Fruit fly (Drosophila melanogaster) whole organism, embryonic: ENCODE measurements around the gene CG3902.

Experiments
- Ada2b ChIP-seq: fragments of 200-800 bp; sonication (Bioruptor generic); IDR thresholded peaks from 2 replicates; pipeline ENCODE4 v1.3.6; 2022; ENCODE audit warnings: missing biosample characterization, missing genetic modification characterization
- Awh ChIP-seq: fragments of 200-800 bp; sonication (Bioruptor generic); IDR thresholded peaks from 2 replicates; pipeline ENCODE4, ENCODE4 v1.3.6; 2022; ENCODE audit warnings: missing biosample characterization, missing genetic modification characterization
- Bgb ChIP-seq: fragments of 200-800 bp; sonication (Bioruptor generic); IDR thresholded peaks from 2 replicates; pipeline ENCODE4 v1.3.6; 2022; ENCODE audit warnings: missing biosample characterization, missing genetic modification characterization; ENCODE audit not compliant: partially characterized antibody
- CG10267 ChIP-seq: fragments of 200-800 bp; sonication (Bioruptor generic); optimal IDR thresholded peaks from 2 replicates; lab custom pipeline; 2018; ENCODE audit warnings: missing biosample characterization, mild to moderate bottlenecking, missing genetic modification characterization, moderate library complexity
- CG10979 ChIP-seq: fragments of 200-800 bp; sonication (Bioruptor generic); optimal IDR thresholded peaks from 2 replicates; lab custom pipeline; 2018; ENCODE audit warnings: missing biosample characterization, mild to moderate bottlenecking, missing genetic modification characterization, moderate library complexity
- CG12155 ChIP-seq: fragments of 200-800 bp; sonication (Bioruptor generic); optimal IDR thresholded peaks from 3 replicates; lab custom pipeline; 2016; ENCODE audit warnings: missing biosample characterization, missing genetic modification characterization
- CG13296 ChIP-seq: fragments of 200-800 bp; sonication (Bioruptor generic); optimal IDR thresholded peaks from 3 replicates; lab custom pipeline; 2018; ENCODE audit warnings: missing biosample characterization, mild to moderate bottlenecking, missing genetic modification characterization
- CG1832 ChIP-seq: fragments of 200-800 bp; sonication (Bioruptor generic); optimal IDR thresholded peaks from 2 replicates; lab custom pipeline; 2017; ENCODE audit warnings: missing biosample characterization, mild to moderate bottlenecking, missing genetic modification characterization, inconsistent platforms
- CG18764 ChIP-seq: fragments of 200-800 bp; sonication (Bioruptor generic); optimal IDR thresholded peaks from 3 replicates; lab custom pipeline; 2016; ENCODE audit warnings: missing biosample characterization, missing genetic modification characterization
- CG2202 ChIP-seq: fragments of 200-800 bp; sonication (Bioruptor generic); optimal IDR thresholded peaks from 2 replicates; lab custom pipeline; 2018; ENCODE audit warnings: missing biosample characterization, mild to moderate bottlenecking, missing genetic modification characterization
- CG3065 ChIP-seq: fragments of 200-800 bp; sonication (Bioruptor generic); optimal IDR thresholded peaks from 2 replicates; lab custom pipeline; 2016; ENCODE audit warnings: missing biosample characterization, missing genetic modification characterization
- CG31441 ChIP-seq: fragments of 200-800 bp; sonication (Bioruptor generic); IDR thresholded peaks from 2 replicates; pipeline ENCODE4 v1.3.6; 2022; ENCODE audit warnings: missing biosample characterization, missing genetic modification characterization
- CG34422 ChIP-seq: fragments of 200-800 bp; sonication (Bioruptor generic); IDR thresholded peaks from 3 replicates; pipeline ENCODE4 v1.3.6; 2022; ENCODE audit warnings: missing biosample characterization, missing genetic modification characterization
- CG42726 ChIP-seq: fragments of 200-800 bp; sonication (Bioruptor generic); IDR thresholded peaks from 2 replicates; pipeline ENCODE4 v1.3.6; 2022; ENCODE audit warnings: missing biosample characterization, missing genetic modification characterization; ENCODE audit not compliant: partially characterized antibody
- CG4282 ChIP-seq: fragments of 200-800 bp; sonication (Bioruptor generic); optimal IDR thresholded peaks from 2 replicates; lab custom pipeline; 2016; ENCODE audit warnings: missing biosample characterization, missing genetic modification characterization
- CG43689 ChIP-seq: fragments of 200-800 bp; sonication (Bioruptor generic); IDR thresholded peaks from 2 replicates; pipeline ENCODE4 v1.3.6; 2022; ENCODE audit warnings: missing biosample characterization, missing genetic modification characterization
- CG5245 ChIP-seq: fragments of 200-800 bp; sonication (Bioruptor generic); optimal IDR thresholded peaks from 3 replicates; lab custom pipeline; 2016; ENCODE audit warnings: missing biosample characterization, missing genetic modification characterization
- CG6254 ChIP-seq: fragments of 200-800 bp; sonication (Bioruptor generic); optimal IDR thresholded peaks from 3 replicates; lab custom pipeline; 2017; ENCODE audit warnings: mild to moderate bottlenecking, missing biosample characterization, missing genetic modification reagents, missing genetic modification characterization
- CG8290 ChIP-seq, 3 experiments: fragments of 200-800 bp; sonication (Bioruptor generic); optimal IDR thresholded peaks; 2 replicates each; lab custom pipeline; 2016 to 2019; ENCODE audit warnings: missing biosample characterization in 3 of 3, missing genetic modification characterization in 3 of 3, mild to moderate bottlenecking in 2 of 3, moderate library complexity in 1 of 3
- CG8478 ChIP-seq: fragments of >200 bp; optimal IDR thresholded peaks from 2 replicates; lab custom pipeline; 2018
- CG8924 ChIP-seq: fragments of 200-800 bp; optimal IDR thresholded peaks from 3 replicates; lab custom pipeline; 2019; ENCODE audit warnings: missing biosample characterization, mild to moderate bottlenecking, missing genetic modification characterization, moderate library complexity
- CG9215 ChIP-seq: fragments of 200-800 bp; sonication (Bioruptor generic); IDR thresholded peaks from 2 replicates; pipeline ENCODE4 v1.3.6; 2022; ENCODE audit warnings: missing biosample characterization, missing genetic modification characterization
- Chrac-16 ChIP-seq: fragments of 200-800 bp; sonication (Bioruptor generic); optimal IDR thresholded peaks from 3 replicates; lab custom pipeline; 2016; ENCODE audit warnings: missing biosample characterization, missing genetic modification characterization
- Dip2 ChIP-seq: fragments of 200-800 bp; sonication (Bioruptor generic); IDR thresholded peaks from 2 replicates; pipeline ENCODE4 v1.3.6; 2022; ENCODE audit warnings: missing biosample characterization, missing genetic modification characterization
- H2.0 ChIP-seq: fragments of 200-800 bp; sonication (Bioruptor generic); IDR thresholded peaks from 2 replicates; pipeline ENCODE4 v1.3.6; 2022; ENCODE audit warnings: missing biosample characterization, missing genetic modification characterization
- Hr39 ChIP-seq: fragments of >200 bp; optimal IDR thresholded peaks from 2 replicates; lab custom pipeline; 2017
- Meics ChIP-seq: fragments of 200-800 bp; sonication (Bioruptor generic); optimal IDR thresholded peaks from 2 replicates; lab custom pipeline; 2017; ENCODE audit warnings: missing biosample characterization, mild to moderate bottlenecking, missing genetic modification characterization
- PHDP ChIP-seq: fragments of 200-800 bp; sonication (Bioruptor generic); optimal IDR thresholded peaks from 3 replicates; lab custom pipeline; 2018; ENCODE audit warnings: missing biosample characterization, mild to moderate bottlenecking, missing genetic modification characterization, moderate library complexity
- Pdp1 ChIP-seq, 2 experiments: fragments of 200-800 bp; sonication (Bioruptor generic); optimal IDR thresholded peaks; 3 replicates each; lab custom pipeline; 2016; ENCODE audit warnings: missing biosample characterization in 2 of 2, missing genetic modification characterization in 2 of 2, mild to moderate bottlenecking in 1 of 2, moderate library complexity in 1 of 2
- Xrp1 ChIP-seq: fragments of 200-800 bp; sonication (Bioruptor generic); IDR thresholded peaks from 2 replicates; pipeline ENCODE4 v1.3.6; 2022; ENCODE audit warnings: missing biosample characterization, missing genetic modification characterization
- abd-A ChIP-seq: fragments of 200-800 bp; sonication (Bioruptor generic); optimal IDR thresholded peaks from 3 replicates; lab custom pipeline; 2019; ENCODE audit warnings: missing biosample characterization, mild to moderate bottlenecking, missing genetic modification characterization, moderate library complexity
- bab2 ChIP-seq: fragments of 200-800 bp; sonication (Bioruptor generic); optimal IDR thresholded peaks from 2 replicates; lab custom pipeline; 2016; ENCODE audit warnings: missing biosample characterization, missing genetic modification characterization
- br ChIP-seq: fragments of >200 bp; optimal IDR thresholded peaks from 2 replicates; lab custom pipeline; 2017
- dan ChIP-seq: fragments of 200-800 bp; sonication (Bioruptor generic); IDR thresholded peaks from 2 replicates; pipeline ENCODE4 v1.3.6; 2022; ENCODE audit warnings: missing biosample characterization, missing genetic modification characterization
- dm ChIP-seq: fragments of 200-800 bp; sonication (Bioruptor generic); optimal IDR thresholded peaks from 3 replicates; lab custom pipeline; 2016; ENCODE audit warnings: missing biosample characterization, missing genetic modification characterization
- ems ChIP-seq: fragments of 200-800 bp; sonication (Bioruptor generic); optimal IDR thresholded peaks from 3 replicates; lab custom pipeline; 2016; ENCODE audit warnings: missing biosample characterization, missing genetic modification characterization
- gem ChIP-seq: fragments of 200-800 bp; sonication (Bioruptor generic); optimal IDR thresholded peaks from 2 replicates; lab custom pipeline; 2019; ENCODE audit warnings: missing biosample characterization, mild to moderate bottlenecking, missing genetic modification characterization, moderate library complexity
- gsb-n ChIP-seq: fragments of 200-800 bp; sonication (Bioruptor generic); optimal IDR thresholded peaks from 3 replicates; lab custom pipeline; 2018; ENCODE audit warnings: missing biosample characterization, mild to moderate bottlenecking, missing genetic modification characterization
- jing ChIP-seq: fragments of 200-800 bp; sonication (Bioruptor generic); optimal IDR thresholded peaks from 2 replicates; lab custom pipeline; 2018; ENCODE audit warnings: missing biosample characterization, mild to moderate bottlenecking, missing genetic modification characterization
- ken ChIP-seq: fragments of 200-800 bp; sonication (Bioruptor generic); IDR thresholded peaks from 3 replicates; pipeline ENCODE4 v1.3.6; 2022; ENCODE audit warnings: missing biosample characterization, missing genetic modification characterization
- lbe ChIP-seq: fragments of 200-800 bp; sonication (Bioruptor generic); optimal IDR thresholded peaks from 2 replicates; lab custom pipeline; 2016; ENCODE audit warnings: missing biosample characterization, mild to moderate bottlenecking, missing genetic modification characterization
- mirr ChIP-seq: fragments of 200-800 bp; sonication (Bioruptor generic); optimal IDR thresholded peaks from 3 replicates; lab custom pipeline; 2018; ENCODE audit warnings: missing biosample characterization, mild to moderate bottlenecking, missing genetic modification characterization
- pros ChIP-seq: fragments of 200-800 bp; sonication (Bioruptor generic); optimal IDR thresholded peaks from 3 replicates; lab custom pipeline; 2019; ENCODE audit warnings: missing biosample characterization, mild to moderate bottlenecking, missing genetic modification characterization, moderate library complexity
- repo ChIP-seq: fragments of 200-800 bp; sonication (Bioruptor generic); optimal IDR thresholded peaks from 2 replicates; lab custom pipeline; 2016; ENCODE audit warnings: missing biosample characterization, missing genetic modification characterization
- sim ChIP-seq: fragments of 200-800 bp; sonication (Bioruptor generic); IDR thresholded peaks from 2 replicates; pipeline ENCODE4 v1.3.6; 2022; ENCODE audit warnings: missing biosample characterization, missing genetic modification characterization
- slbo ChIP-seq: fragments of 200-800 bp; sonication (Bioruptor generic); IDR thresholded peaks from 2 replicates; pipeline ENCODE4 v1.3.6; 2022; ENCODE audit warnings: missing biosample characterization, missing genetic modification characterization
- tap ChIP-seq: fragments of 200-800 bp; optimal IDR thresholded peaks from 3 replicates; lab custom pipeline; 2019; ENCODE audit warnings: missing biosample characterization, mild to moderate bottlenecking, missing genetic modification characterization, moderate library complexity
- unc-4 ChIP-seq: fragments of 200-800 bp; sonication (Bioruptor generic); IDR thresholded peaks from 2 replicates; pipeline ENCODE4 v1.3.6; 2022; ENCODE audit warnings: missing biosample characterization, missing genetic modification characterization; ENCODE audit not compliant: partially characterized antibody
- usp ChIP-seq: fragments of >200 bp; optimal IDR thresholded peaks from 2 replicates; lab custom pipeline; 2017; ENCODE audit warnings: missing biosample characterization, missing genetic modification characterization

The CG3902 gene

dm6 chr3L:18890283-18891175, 7.6 kb downstream of the CG3902 start, which contains the start of gene CG3961:
CG3961 (minus strand) TSS chr3L:18890483.
- TF ChIP-seq CG31441 (peak; percentile 99), CG10267 (tag; lab: Kevin White, UChicago) (peak; percentile 96), CG3065 (GFP tag; lab: Kevin White, UChicago) (peak; percentile 94), usp (no peak), tap (peak; percentile 97), CG9215 (peak; percentile 91), Chrac-16 (GFP tag; lab: Kevin White, UChicago) (peak; percentile 96), br (lab: Kevin White, UChicago) (no peak), Hr39 (lab: Kevin White, UChicago) (no peak), CG4282 (GFP tag; lab: Kevin White, UChicago) (peak; percentile 2), pros (GFP tag; lab: Kevin White, UChicago) (peak; percentile 56), gsb-n (tag; lab: Kevin White, UChicago) (peak; percentile 98), Xrp1 (GFP tag; lab: Robert Waterston, UW) (peak; percentile 97), CG8290 (GFP tag; optimal IDR thresholded peaks at IDR 0.05; lab: Kevin White, UChicago) (peak; percentile 97), CG8290 (tag; optimal IDR thresholded peaks at IDR 0.05; lab: Kevin White, UChicago) (peak; percentile 70 to 86), CG5245 (GFP tag; lab: Kevin White, UChicago) (peak; percentile 96), CG42726 (GFP tag; lab: Robert Waterston, UW) (no peak), repo (GFP tag; lab: Kevin White, UChicago) (peak; percentile 73), Ada2b (GFP tag; lab: Robert Waterston, UW) (peak; percentile 80), Bgb (GFP tag; lab: Robert Waterston, UW) (no peak; the same call in 1 of the 2 replicates), CG43689 (GFP tag; lab: Robert Waterston, UW) (no peak; the same call in 1 of the 2 replicates), H2.0 (peak; percentile 88), ems (GFP tag; lab: Kevin White, UChicago) (peak; percentile 86), sim (GFP tag; lab: Robert Waterston, UW) (peak; percentile 80; the same call in 1 of the 2 replicates), CG12155 (peak; percentile 89), ken (peak; percentile 80; the same call in 2 of the 3 replicates), CG1832 (GFP tag; lab: Kevin White, UChicago) (no peak), PHDP (peak; percentile 97), gem (tag; lab: Kevin White, UChicago) (peak; percentile 99), Meics (GFP tag; lab: Kevin White, UChicago) (peak; percentile 95), CG2202 (tag; lab: Kevin White, UChicago) (peak; percentile 98), Awh (GFP tag; lab: Robert Waterston, UW) (peak; percentile 90; the same call in 1 of the 2 replicates), slbo (GFP tag; lab: Robert Waterston, UW) (peak; percentile 88), dm (GFP tag; lab: Kevin White, UChicago) (peak; percentile 85), CG8478 (lab: Kevin White, UChicago) (no peak), lbe (GFP tag; lab: Kevin White, UChicago) (peak; percentile 94), unc-4 (GFP tag; lab: Robert Waterston, UW) (no peak), jing (GFP tag; lab: Kevin White, UChicago) (peak; percentile 92), dan (GFP tag; lab: Robert Waterston, UW) (no peak), Dip2 (no peak; the same call in 1 of the 2 replicates), CG18764 (GFP tag; lab: Kevin White, UChicago) (peak; percentile 93), CG6254 (peak; percentile 96), bab2 (GFP tag; lab: Kevin White, UChicago) (peak; percentile 93), Pdp1 (GFP tag; optimal IDR thresholded peaks at IDR 0.05; lab: Kevin White, UChicago) (peak; percentile 88 to 89), CG10979 (tag; lab: Kevin White, UChicago) (peak; percentile 99), abd-A (peak; percentile 13), CG34422 (GFP tag; lab: Robert Waterston, UW) (peak; percentile 93), CG13296 (GFP tag; lab: Kevin White, UChicago) (peak; percentile 97), mirr (peak; percentile 67), CG8924 (tag; lab: Kevin White, UChicago) (peak; percentile 99)
